Worm (Caenorhabditis elegans) whole organism, L4/young adult: ENCODE measurements around the gene gpx-6.

ENCODE experiments used
- W03F9.2 ChIP-seq: fragments of 150-350 bp; optimal IDR thresholded peaks from 2 replicates; lab custom pipeline; 2014; ENCODE audit warnings: missing biosample characterization, missing genetic modification characterization
- dao-5 ChIP-seq: sonication (generic microtip); optimal IDR thresholded peaks from 2 replicates; lab custom pipeline; 2016; ENCODE audit warnings: missing genotype, missing genetic modification characterization, moderate library complexity, missing compliant biosample characterization
- him-1 ChIP-seq: sonication (generic microtip); optimal IDR thresholded peaks from 2 replicates; lab custom pipeline; 2016; ENCODE audit warnings: missing genotype, missing genetic modification reagents, missing genetic modification characterization, missing compliant biosample characterization

gpx-6 gene

DNA sequence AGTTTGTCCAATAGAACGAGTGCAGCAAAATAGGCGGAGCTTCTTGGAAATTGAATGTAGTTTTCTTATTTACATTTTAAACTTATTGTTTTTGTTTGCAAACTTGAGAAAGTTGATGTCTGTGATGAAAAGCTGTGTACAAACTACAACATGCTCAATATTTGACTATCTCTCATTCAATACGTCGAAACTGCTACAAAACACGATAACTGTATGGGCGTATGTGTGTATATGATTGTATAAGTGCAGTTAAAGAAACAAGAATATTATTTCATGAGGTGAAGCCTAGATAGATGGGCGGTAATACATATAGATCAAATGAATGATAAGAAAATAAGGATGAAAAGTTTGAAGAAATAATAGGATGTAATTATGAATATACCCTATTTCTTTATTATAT, 17.6 kb downstream of the gpx-6 start:
- TF ChIP-seq dao-5 (tag; lab: Kevin White, UChicago) (no peak), W03F9.2 (no peak), him-1 (tag; lab: Kevin White, UChicago) (no peak)

DNA sequence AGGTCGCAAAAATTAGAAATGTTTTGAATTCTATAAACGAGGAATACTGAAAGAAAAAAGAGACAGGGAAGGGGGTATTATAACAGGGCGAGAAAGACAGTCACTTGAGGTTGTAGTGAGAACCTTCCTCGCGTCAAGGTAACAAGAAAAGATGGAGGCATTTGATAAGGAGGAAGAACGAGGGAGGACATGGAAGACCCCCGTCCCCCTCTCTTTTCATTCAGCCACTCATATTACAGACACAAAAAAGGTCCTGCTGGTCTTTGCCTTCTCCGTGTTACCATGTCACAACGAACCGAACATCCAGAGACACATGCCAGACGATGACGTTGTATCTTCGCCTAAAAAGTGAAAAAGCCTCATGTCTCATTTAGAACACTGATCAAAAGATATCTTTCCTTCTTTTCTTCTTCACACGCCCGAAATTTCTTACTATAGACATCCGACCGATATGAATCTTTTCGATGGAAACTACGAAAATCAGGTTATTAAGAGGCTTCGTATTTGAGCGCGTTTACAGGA, 19.4 kb downstream of the gpx-6 start:
- TF ChIP-seq dao-5 (tag; lab: Kevin White, UChicago) (no peak), him-1 (tag; lab: Kevin White, UChicago) (no peak), W03F9.2 (no peak)

DNA sequence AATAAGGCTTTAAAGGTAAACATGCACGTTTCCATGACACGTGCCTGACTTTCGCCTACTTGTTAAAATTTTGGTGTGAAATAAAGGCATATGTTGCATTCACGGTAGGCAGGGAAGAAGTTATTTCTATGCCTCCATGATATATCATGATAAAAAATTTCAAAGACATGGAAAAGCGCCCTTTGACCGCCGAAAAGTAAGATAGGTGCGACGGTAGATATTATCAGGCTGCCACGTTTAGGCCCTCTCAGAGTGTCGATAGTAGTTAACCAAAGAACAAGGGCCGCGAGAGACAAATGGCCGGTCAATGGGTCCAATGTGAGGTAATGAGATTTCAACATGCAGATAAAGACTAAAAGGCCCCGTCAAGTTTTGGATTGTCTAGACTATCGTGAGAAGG, 21.2 kb downstream of the gpx-6 start:
- no peak for TF ChIP-seq W03F9.2
- no peak for TF ChIP-seq dao-5 (tag; lab: Kevin White, UChicago)
- no peak for TF ChIP-seq him-1 (tag; lab: Kevin White, UChicago)

ce11 chrIV:8243599-8243998, 21.6 kb downstream of the gpx-6 start, which contains the start of gene T09A12.8:
Gene T09A12.8 (minus strand): TSS chrIV:8243699.
- TF ChIP-seq W03F9.2 (no peak), dao-5 (tag; lab: Kevin White, UChicago) (no peak), him-1 (tag; lab: Kevin White, UChicago) (no peak)

- TF ChIP-seq W03F9.2 (no peak), dao-5 (tag; lab: Kevin White, UChicago) (no peak), him-1 (tag; lab: Kevin White, UChicago) (no peak)
These were observed 22.1 kb downstream of the gpx-6 start, which contains the start of gene T09A12.1 for ce11 chrIV:8244112-8244511. Gene T09A12.1 (plus strand): TSS chrIV:8244412.

- TF ChIP-seq him-1 (tag; lab: Kevin White, UChicago), result no peak
- TF ChIP-seq dao-5 (tag; lab: Kevin White, UChicago), result no peak
- TF ChIP-seq W03F9.2, result no peak
These were observed 25.3 kb downstream of the gpx-6 start for ce11 chrIV:8247341-8247740.

DNA sequence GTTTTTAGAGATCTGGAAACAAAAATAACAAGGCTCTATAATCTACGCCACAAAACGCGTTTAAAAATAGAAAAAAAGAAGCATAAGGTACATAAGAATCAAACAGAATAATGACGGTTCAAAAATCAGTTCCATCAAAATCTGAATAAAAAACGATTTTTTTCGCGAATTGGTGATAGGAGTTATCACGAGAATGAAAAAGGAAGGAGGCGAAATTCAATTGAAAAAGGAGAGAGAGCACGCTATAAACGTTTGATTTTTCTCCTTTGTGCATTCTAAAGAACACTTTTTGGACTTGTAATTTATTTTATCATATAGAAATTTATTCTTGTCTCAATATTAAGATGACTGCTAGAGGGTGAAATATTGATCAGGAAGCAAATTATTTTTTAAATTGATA, 29.3 kb downstream of the gpx-6 start:
- TF ChIP-seq him-1 (tag; lab: Kevin White, UChicago), result no peak
- no peak for TF ChIP-seq W03F9.2
- TF ChIP-seq dao-5 (tag; lab: Kevin White, UChicago), result no peak

DNA sequence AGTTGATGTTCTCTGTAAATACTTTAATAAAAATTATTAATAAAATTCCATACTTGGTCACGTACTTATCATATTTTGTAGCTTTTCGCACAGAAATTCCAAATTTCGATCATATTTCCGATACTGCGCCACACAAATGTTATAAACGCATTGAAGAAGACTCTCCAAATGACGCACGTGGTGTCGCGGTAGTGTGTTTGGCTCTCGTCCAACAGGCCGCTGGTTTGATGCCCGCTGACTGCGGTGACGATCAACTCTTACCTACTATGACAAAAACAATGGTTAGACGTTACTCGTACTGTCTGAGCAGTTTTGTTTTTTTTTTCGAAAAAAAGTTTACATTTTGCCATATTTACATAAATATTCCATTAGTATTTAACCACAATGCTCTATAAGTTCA, 30.9 kb downstream of the gpx-6 start:
- peak; percentile 69 for TF ChIP-seq W03F9.2
- peak; percentile 60 for TF ChIP-seq him-1 (tag; lab: Kevin White, UChicago)
- TF ChIP-seq dao-5 (tag; lab: Kevin White, UChicago), result peak; percentile 91

- TF ChIP-seq W03F9.2 (no peak), him-1 (tag; lab: Kevin White, UChicago) (no peak), dao-5 (tag; lab: Kevin White, UChicago) (no peak)
These were observed 32.2 kb downstream of the gpx-6 start for ce11 chrIV:8254193-8254592.

ce11 chrIV:8255221-8255620, 33.2 kb downstream of the gpx-6 start:
- TF ChIP-seq W03F9.2 (no peak), him-1 (tag; lab: Kevin White, UChicago) (no peak), dao-5 (tag; lab: Kevin White, UChicago) (no peak)

ce11 chrIV:8259904-8260303, 37.9 kb downstream of the gpx-6 start, which contains the start of gene K07H8.7:
Gene K07H8.7 (minus strand): TSS chrIV:8260004.
- TF ChIP-seq him-1 (tag; lab: Kevin White, UChicago), result no peak
- no peak for TF ChIP-seq dao-5 (tag; lab: Kevin White, UChicago)
- no peak for TF ChIP-seq W03F9.2

ce11 chrIV:8260848-8261638, 39.0 kb downstream of the gpx-6 start, which contains the start of gene vit-6:
Gene vit-6 (plus strand): TSS chrIV:8261157.
- TF ChIP-seq dao-5 (tag; lab: Kevin White, UChicago) (peak; percentile 50), him-1 (tag; lab: Kevin White, UChicago) (no peak)

ce11 chrIV:8262671-8263070, 40.7 kb downstream of the gpx-6 start:
- TF ChIP-seq W03F9.2 (no peak), him-1 (tag; lab: Kevin White, UChicago) (no peak), dao-5 (tag; lab: Kevin White, UChicago) (no peak)
